Worm (Caenorhabditis elegans) whole organism, L4 larva: Measurements from ENCODE around the gene tlp-1.

Experiments
- F37D6.2 ChIP-seq: sonication (generic microtip); optimal IDR thresholded peaks from 2 replicates; lab custom pipeline; 2016; ENCODE audit warnings: mild to moderate bottlenecking, missing genetic modification characterization, missing compliant biosample characterization
- Y105C5A.15 ChIP-seq: fragments of 200-800 bp; sonication (Bioruptor generic); IDR thresholded peaks from 2 replicates; pipeline ENCODE4 v1.3.6; 2022; ENCODE audit warnings: missing genetic modification characterization, missing compliant biosample characterization
- Y5F2A.4 ChIP-seq: fragments of 200-800 bp; sonication (Bioruptor generic); optimal IDR thresholded peaks from 2 replicates; lab custom pipeline; 2018; ENCODE audit warnings: mild to moderate bottlenecking, missing genetic modification characterization, missing compliant biosample characterization
- Y75B8A.6 ChIP-seq: fragments of 200-800 bp; sonication (Bioruptor generic); IDR thresholded peaks from 2 replicates; pipeline ENCODE4 v1.3.6; 2022; ENCODE audit warnings: missing genetic modification reagents, missing genetic modification characterization, missing compliant biosample characterization
- ceh-28 ChIP-seq: fragments of 150-350 bp; optimal IDR thresholded peaks from 2 replicates; lab custom pipeline; 2014; ENCODE audit warnings: missing biosample characterization, missing genetic modification reagents, missing genetic modification characterization
- ces-1 ChIP-seq: fragments of 150-350 bp; sonication (generic microtip); optimal IDR thresholded peaks from 4 replicates; lab custom pipeline; 2014; ENCODE audit warnings: missing biosample characterization, missing genetic modification reagents, missing genetic modification characterization
- cey-2 ChIP-seq: sonication (generic microtip); optimal IDR thresholded peaks from 3 replicates; lab custom pipeline; 2017; ENCODE audit warnings: missing genetic modification characterization, mild to moderate bottlenecking, missing compliant biosample characterization, antibody characterized with exemption, borderline replicate concordance; ENCODE audit not compliant: insufficient read depth
- ctbp-1 ChIP-seq: fragments of 200-800 bp; sonication (Bioruptor generic); IDR thresholded peaks from 2 replicates; pipeline ENCODE4 v1.3.6; 2022; ENCODE audit warnings: missing genetic modification reagents, missing genetic modification characterization, missing compliant biosample characterization
- daf-19 ChIP-seq: fragments of 200-800 bp; sonication (Bioruptor generic); conservative IDR thresholded peaks from 2 replicates; pipeline ENCODE4 v1.3.6; 2022; ENCODE audit warnings: missing genetic modification characterization, missing compliant biosample characterization
- dmd-6 ChIP-seq: fragments of 200-800 bp; sonication (Bioruptor generic); IDR thresholded peaks from 2 replicates; pipeline ENCODE4 v1.3.6; 2022; ENCODE audit warnings: missing genetic modification reagents, missing genetic modification characterization, missing compliant biosample characterization
- dmd-8 ChIP-seq: fragments of 200-800 bp; sonication (Bioruptor generic); IDR thresholded peaks from 2 replicates; pipeline ENCODE4 v1.3.6; 2022; ENCODE audit warnings: missing genetic modification characterization, missing compliant biosample characterization
- dve-1 ChIP-seq: sonication (generic microtip); optimal IDR thresholded peaks from 2 replicates; lab custom pipeline; 2017; ENCODE audit warnings: antibody characterized with exemption, mild to moderate bottlenecking, missing genetic modification characterization, missing compliant biosample characterization; ENCODE audit not compliant: insufficient read depth
- egl-43 ChIP-seq: fragments of 200-800 bp; sonication (Bioruptor generic); IDR thresholded peaks from 2 replicates; pipeline ENCODE4 v1.3.6; 2022; ENCODE audit warnings: missing genetic modification reagents, missing genetic modification characterization, missing compliant biosample characterization
- fkh-10 ChIP-seq: fragments of 150-350 bp; optimal IDR thresholded peaks from 2 replicates; lab custom pipeline; 2014; ENCODE audit warnings: missing biosample characterization, missing genetic modification reagents, missing genetic modification characterization
- fos-1 ChIP-seq: fragments of 150-350 bp; optimal IDR thresholded peaks from 2 replicates; lab custom pipeline; 2014; ENCODE audit warnings: missing biosample characterization, missing genetic modification characterization
- gei-8 ChIP-seq: fragments of 200-800 bp; sonication (Bioruptor generic); optimal IDR thresholded peaks from 2 replicates; lab custom pipeline; 2018; ENCODE audit warnings: mild to moderate bottlenecking, missing genetic modification characterization, missing compliant biosample characterization
- hif-1 ChIP-seq, 2 experiments: sonication (generic microtip); optimal IDR thresholded peaks; 2 replicates each; lab custom pipeline; 2016 to 2017; ENCODE audit warnings: missing compliant biosample characterization in 2 of 2, missing genetic modification characterization in 2 of 2, missing genetic modification reagents in 2 of 2, missing genotype in 2 of 2, mild to moderate bottlenecking in 1 of 2
- hlh-30 ChIP-seq: sonication (generic microtip); optimal IDR thresholded peaks from 2 replicates; lab custom pipeline; 2017; ENCODE audit warnings: antibody characterized with exemption, mild to moderate bottlenecking, missing genetic modification characterization, missing compliant biosample characterization; ENCODE audit not compliant: insufficient read depth
- lim-7 ChIP-seq: fragments of 200-800 bp; sonication (Bioruptor generic); IDR thresholded peaks from 2 replicates; pipeline ENCODE4 v1.3.6; 2022; ENCODE audit warnings: missing genetic modification characterization, missing compliant biosample characterization
- lin-15B ChIP-seq: fragments of 150-350 bp; sonication (generic microtip); optimal IDR thresholded peaks from 3 replicates; lab custom pipeline; 2014; ENCODE audit warnings: missing biosample characterization, missing genetic modification characterization
- lin-29 ChIP-seq: fragments of 200-800 bp; sonication (Bioruptor generic); IDR thresholded peaks from 2 replicates; pipeline ENCODE4 v1.3.6; 2022; ENCODE audit warnings: missing genetic modification reagents, missing genetic modification characterization, missing compliant biosample characterization
- lir-3 ChIP-seq: sonication (generic microtip); optimal IDR thresholded peaks from 2 replicates; lab custom pipeline; 2016; ENCODE audit warnings: mild to moderate bottlenecking, missing genetic modification characterization, missing compliant biosample characterization
- madf-5 ChIP-seq, 2 experiments: fragments of 200-800 bp; sonication (Bioruptor generic); IDR thresholded peaks; 2 replicates each; pipeline ENCODE4 v1.3.6; 2022; ENCODE audit warnings: missing compliant biosample characterization in 2 of 2, missing genetic modification characterization in 2 of 2
- mes-2 ChIP-seq: sonication (generic microtip); optimal IDR thresholded peaks from 2 replicates; lab custom pipeline; 2016; ENCODE audit warnings: missing genotype, mild to moderate bottlenecking, missing genetic modification characterization, missing compliant biosample characterization; ENCODE audit not compliant: poor library complexity, severe bottlenecking
- mxl-3 ChIP-seq: fragments of 200-800 bp; sonication (Bioruptor generic); optimal IDR thresholded peaks from 2 replicates; lab custom pipeline; 2018; ENCODE audit warnings: mild to moderate bottlenecking, missing genetic modification characterization, missing compliant biosample characterization
- nhr-102 ChIP-seq: sonication (generic microtip); optimal IDR thresholded peaks from 2 replicates; lab custom pipeline; 2016; ENCODE audit warnings: mild to moderate bottlenecking, missing genetic modification characterization, moderate library complexity, missing compliant biosample characterization
- nhr-25 ChIP-seq: sonication (generic microtip); optimal IDR thresholded peaks from 2 replicates; lab custom pipeline; 2017; ENCODE audit warnings: missing genetic modification characterization, mild to moderate bottlenecking, missing compliant biosample characterization, antibody characterized with exemption, moderate library complexity, borderline replicate concordance; ENCODE audit not compliant: insufficient read depth
- nhr-48 ChIP-seq: sonication (generic microtip); optimal IDR thresholded peaks from 2 replicates; lab custom pipeline; 2016; ENCODE audit warnings: mild to moderate bottlenecking, missing genetic modification characterization, missing compliant biosample characterization
- nhr-77 ChIP-seq: fragments of 150-350 bp; optimal IDR thresholded peaks from 2 replicates; lab custom pipeline; 2014; ENCODE audit warnings: missing biosample characterization, missing genetic modification characterization
- pha-4 ChIP-seq, 2 experiments: fragments of 150-350 bp in 1 of 2; fragments of 200-800 bp in 1 of 2; sonication (Bioruptor generic) in 1 of 2; IDR thresholded peaks in 1 of 2; optimal IDR thresholded peaks in 1 of 2; 2 replicates each; pipeline versions ENCODE4 v1.3.6 to Lab custom; 2014 to 2022; ENCODE audit warnings: missing genetic modification characterization in 2 of 2, missing genetic modification reagents in 2 of 2, missing biosample characterization in 1 of 2, missing compliant biosample characterization in 1 of 2
- php-3 ChIP-seq: fragments of 200-800 bp; sonication (Bioruptor generic); IDR thresholded peaks from 2 replicates; pipeline ENCODE4 v1.3.6; 2022; ENCODE audit warnings: missing genetic modification reagents, missing genetic modification characterization, missing compliant biosample characterization
- pqm-1 ChIP-seq: sonication (generic microtip); optimal IDR thresholded peaks from 2 replicates; lab custom pipeline; 2017; ENCODE audit warnings: missing biosample characterization, missing genetic modification characterization
- saeg-2 ChIP-seq: fragments of 200-800 bp; sonication (Bioruptor generic); IDR thresholded peaks from 2 replicates; pipeline ENCODE4 v1.3.6; 2022; ENCODE audit warnings: missing genetic modification reagents, missing genetic modification characterization, missing compliant biosample characterization
- set-16 ChIP-seq: fragments of 200-800 bp; sonication (Bioruptor generic); IDR thresholded peaks from 2 replicates; pipeline ENCODE4 v1.3.6; 2022; ENCODE audit warnings: missing genetic modification reagents, missing genetic modification characterization, missing compliant biosample characterization
- spr-3 ChIP-seq: fragments of 200-800 bp; sonication (Bioruptor generic); optimal IDR thresholded peaks from 2 replicates; lab custom pipeline; 2018; ENCODE audit warnings: mild to moderate bottlenecking, missing genetic modification characterization, missing compliant biosample characterization
- tra-1 ChIP-seq: fragments of 200-800 bp; sonication (Bioruptor generic); IDR thresholded peaks from 2 replicates; pipeline ENCODE4 v1.3.6; 2022; ENCODE audit warnings: missing genetic modification reagents, missing genetic modification characterization, missing compliant biosample characterization
- unc-62 ChIP-seq, 3 experiments: fragments of 150-350 bp in 1 of 3; sonication (generic microtip); optimal IDR thresholded peaks in 2 of 3; peaks in 1 of 3; 1 replicate in 1 of 3; 2 replicates in 2 of 3; lab custom pipeline; 2014 to 2017; ENCODE audit warnings: missing biosample characterization in 3 of 3, missing genetic modification characterization in 3 of 3, missing genetic modification reagents in 3 of 3, missing genotype in 1 of 3
- zfp-3 ChIP-seq: fragments of 200-800 bp; sonication (Bioruptor generic); conservative IDR thresholded peaks from 2 replicates; pipeline ENCODE4 v1.3.6; 2022; ENCODE audit warnings: missing genetic modification reagents, missing genetic modification characterization, missing compliant biosample characterization
- zip-2 ChIP-seq: fragments of 150-350 bp; optimal IDR thresholded peaks from 2 replicates; lab custom pipeline; 2014; ENCODE audit warnings: missing biosample characterization, missing genetic modification characterization
- ztf-11 ChIP-seq: fragments of 150-350 bp; optimal IDR thresholded peaks from 2 replicates; lab custom pipeline; 2014; ENCODE audit warnings: missing biosample characterization, missing genetic modification characterization

The tlp-1 gene

ce11 chrIV:13707894-13708293 is 4.0 kb upstream of the tlp-1 start (continued):
- TF ChIP-seq madf-5 (GFP tag; IDR thresholded peaks at IDR 0.05; lab: Robert Waterston, UW): no peak
- no peak for TF ChIP-seq gei-8
- TF ChIP-seq nhr-77 (tag; lab: Kevin White, UChicago): no peak
- TF ChIP-seq ztf-11 (tag; lab: Kevin White, UChicago): no peak
- TF ChIP-seq egl-43 (GFP tag; lab: Robert Waterston, UW): no peak
- peak; percentile 78; the same call in 1 of the 2 replicates for TF ChIP-seq dmd-6 (GFP tag; lab: Robert Waterston, UW)
- no peak for TF ChIP-seq spr-3 (GFP tag; lab: Kevin White, UChicago)
- no peak for TF ChIP-seq ces-1 (GFP tag; lab: Kevin White, UChicago)
- TF ChIP-seq Y5F2A.4 (GFP tag; lab: Kevin White, UChicago): no peak
- peak; percentile 81 for TF ChIP-seq dve-1 (tag; lab: Kevin White, UChicago)
- no peak for TF ChIP-seq lir-3 (tag; lab: Kevin White, UChicago)
- no peak for TF ChIP-seq zip-2
- peak; percentile 76 for TF ChIP-seq nhr-102
- no peak for TF ChIP-seq Y105C5A.15 (GFP tag; lab: Robert Waterston, UW)
- no peak for TF ChIP-seq pha-4 (GFP tag; IDR thresholded peaks at IDR 0.05; lab: Robert Waterston, UW)
- no peak for TF ChIP-seq pha-4 (tag; optimal IDR thresholded peaks at IDR 0.05; lab: Kevin White, UChicago)
- TF ChIP-seq fos-1 (tag; lab: Kevin White, UChicago): no peak
- TF ChIP-seq saeg-2 (GFP tag; lab: Robert Waterston, UW): no peak
- no peak for TF ChIP-seq nhr-25
- no peak for TF ChIP-seq F37D6.2 (tag; lab: Kevin White, UChicago)
- TF ChIP-seq hif-1 (tag; optimal IDR thresholded peaks at IDR 0.05; lab: Kevin White, UChicago): no peak
- no peak for TF ChIP-seq set-16
- no peak for TF ChIP-seq cey-2 (tag; lab: Kevin White, UChicago)
- peak; percentile 97 for TF ChIP-seq tra-1 (GFP tag; lab: Robert Waterston, UW)
- TF ChIP-seq Y75B8A.6: no peak
- no peak for TF ChIP-seq fkh-10 (GFP tag; lab: Kevin White, UChicago)
- TF ChIP-seq daf-19 (GFP tag; lab: Robert Waterston, UW): no peak
- no peak for TF ChIP-seq ceh-28
- TF ChIP-seq mxl-3: peak; percentile 24
- TF ChIP-seq lin-29 (GFP tag; lab: Robert Waterston, UW): no peak
- TF ChIP-seq nhr-48 (tag; lab: Kevin White, UChicago): peak; percentile 58
- no peak for TF ChIP-seq hlh-30 (tag; lab: Kevin White, UChicago)
- peak; percentile 71 for TF ChIP-seq pqm-1 (tag; lab: Kevin White, UChicago)
- TF ChIP-seq dmd-8: no peak
- TF ChIP-seq lin-15B (tag; lab: Kevin White, UChicago): no peak
- peak in 1 of 2 experiments; percentile 74 for TF ChIP-seq unc-62 (GFP tag; optimal IDR thresholded peaks at IDR 0.05 in 1 of 2; lab: Kevin White, UChicago)
- no peak for TF ChIP-seq unc-62 (tag; optimal IDR thresholded peaks at IDR 0.05; lab: Kevin White, UChicago)
- TF ChIP-seq mes-2 (tag; lab: Kevin White, UChicago): no peak
- TF ChIP-seq ctbp-1 (GFP tag; lab: Robert Waterston, UW): no peak
- 0 out of 2 replicates have a peak, but pooled peaks have one; percentile 23 for TF ChIP-seq zfp-3 (GFP tag; lab: Robert Waterston, UW)
- no peak for TF ChIP-seq lim-7 (GFP tag; lab: Robert Waterston, UW)
- peak; percentile 100 for TF ChIP-seq php-3 (GFP tag; lab: Robert Waterston, UW)
- TF ChIP-seq, all 104 proteins: peak for 15
